Comparison of ENCODE assay signal across 1 fruit fly cellular context in the genomic region with DNA sequence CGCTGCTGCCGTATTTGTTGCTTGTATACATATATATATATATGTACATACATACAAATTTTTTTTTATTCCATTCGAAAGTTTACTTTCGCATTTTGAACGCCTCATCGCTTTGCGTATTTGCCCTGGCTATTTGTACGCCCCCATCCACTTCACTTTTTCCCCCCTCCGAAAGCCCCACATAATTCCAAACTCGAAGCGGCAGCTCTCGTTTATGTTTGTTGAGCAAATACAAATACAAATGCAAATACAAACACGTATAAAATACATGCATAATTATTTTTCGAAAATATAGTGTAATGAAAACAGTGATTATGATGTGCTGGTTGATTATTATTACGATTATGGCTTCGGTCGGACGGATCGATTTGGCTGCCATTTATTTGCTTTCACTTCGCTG.
A peak's percentile ranks its signal among the peaks of the same experiment; 100 is the strongest.
TF ChIP-seq lines count a peak whose summit lies in the region.

No protein-coding gene starts in this region.

TF ChIP-seq in whole organism, embryonic, 481 proteins besides CTCF, POLR2A, EP300 and RAD21 (continued from another document and continues in another):
- peak; percentile 80 for TF ChIP-seq Sry-β (GFP tag; optimal IDR thresholded peaks at IDR 0.05; lab: Kevin White, UChicago)
- peak; percentile 80 for TF ChIP-seq CG13123 (GFP tag; optimal IDR thresholded peaks at IDR 0.05; lab: Kevin White, UChicago)
- TF ChIP-seq CG15269 (tag; optimal IDR thresholded peaks at IDR 0.05; lab: Kevin White, UChicago), result no peak
- TF ChIP-seq pho (GFP tag; optimal IDR thresholded peaks at IDR 0.05; lab: Kevin White, UChicago), result peak; percentile 16
- peak; percentile 92 for TF ChIP-seq CG15601 (tag; optimal IDR thresholded peaks at IDR 0.05; lab: Kevin White, UChicago)
- peak; percentile 90 for TF ChIP-seq mirr (GFP tag; optimal IDR thresholded peaks at IDR 0.05; lab: Kevin White, UChicago)
- peak; percentile 73 for TF ChIP-seq en (GFP tag; optimal IDR thresholded peaks at IDR 0.05; lab: Kevin White, UChicago)
- peak; percentile 53 for TF ChIP-seq H2.0 (GFP tag; IDR thresholded peaks at IDR 0.05; lab: Robert Waterston, UW)
- peak; percentile 67 for TF ChIP-seq ems (GFP tag; optimal IDR thresholded peaks at IDR 0.05; lab: Kevin White, UChicago)
- TF ChIP-seq CG31441 (GFP tag; IDR thresholded peaks at IDR 0.05; lab: Robert Waterston, UW), result peak; percentile 92
- TF ChIP-seq wek (GFP tag; optimal IDR thresholded peaks at IDR 0.05; lab: Kevin White, UChicago), result peak; percentile 93
- peak; percentile 71 for TF ChIP-seq pum (GFP tag; optimal IDR thresholded peaks at IDR 0.05; lab: Kevin White, UChicago)
- TF ChIP-seq psq (GFP tag; optimal IDR thresholded peaks at IDR 0.05; lab: Kevin White, UChicago), result peak; percentile 66
- peak; percentile 80 for TF ChIP-seq scrt (GFP tag; optimal IDR thresholded peaks at IDR 0.05; lab: Kevin White, UChicago)
- no peak for TF ChIP-seq dan (GFP tag; IDR thresholded peaks at IDR 0.05; lab: Robert Waterston, UW)
- TF ChIP-seq Hr3 (GFP tag; optimal IDR thresholded peaks at IDR 0.05; lab: Kevin White, UChicago), result peak; percentile 58
- TF ChIP-seq z (GFP tag; IDR thresholded peaks at IDR 0.05; lab: Robert Waterston, UW), result 0 out of 3 replicates have a peak, but pooled peaks have one; percentile 51
- no peak for TF ChIP-seq yki (optimal IDR thresholded peaks at IDR 0.05; lab: Kevin White, UChicago)
- peak; percentile 49; the same call in 2 of the 3 replicates for TF ChIP-seq dysf (GFP tag; IDR thresholded peaks at IDR 0.05; lab: Robert Waterston, UW)
- peak; percentile 40 for TF ChIP-seq Usf (GFP tag; optimal IDR thresholded peaks at IDR 0.05; lab: Kevin White, UChicago)
- TF ChIP-seq ssp (GFP tag; IDR thresholded peaks at IDR 0.05; lab: Robert Waterston, UW), result peak; percentile 35; the same call in 1 of the 2 replicates
- TF ChIP-seq CG13624 (GFP tag; optimal IDR thresholded peaks at IDR 0.05; lab: Kevin White, UChicago), result peak; percentile 44
- TF ChIP-seq nmo (GFP tag; optimal IDR thresholded peaks at IDR 0.05; lab: Kevin White, UChicago), result peak; percentile 82
- peak; percentile 34; the same call in 1 of the 2 replicates for TF ChIP-seq Ptx1 (GFP tag; IDR thresholded peaks at IDR 0.05; lab: Robert Waterston, UW)
- peak; percentile 70 for TF ChIP-seq pfk (GFP tag; optimal IDR thresholded peaks at IDR 0.05; lab: Kevin White, UChicago)
- no peak for TF ChIP-seq ap (GFP tag; IDR thresholded peaks at IDR 0.05; lab: Robert Waterston, UW)
- peak; percentile 90 for TF ChIP-seq trh (GFP tag; optimal IDR thresholded peaks at IDR 0.05; lab: Kevin White, UChicago)
- peak; percentile 53 for TF ChIP-seq CG9797 (GFP tag; optimal IDR thresholded peaks at IDR 0.05; lab: Kevin White, UChicago)
- 0 out of 3 replicates have a peak, but pooled peaks have one; percentile 19 for TF ChIP-seq CG7357 (GFP tag; IDR thresholded peaks at IDR 0.05; lab: Robert Waterston, UW)
- peak; percentile 49 for TF ChIP-seq Abd-B (GFP tag; optimal IDR thresholded peaks at IDR 0.05; lab: Kevin White, UChicago)
- TF ChIP-seq ind (GFP tag; optimal IDR thresholded peaks at IDR 0.05; lab: Kevin White, UChicago), result peak; percentile 52
- TF ChIP-seq Mad (GFP tag; optimal IDR thresholded peaks at IDR 0.05; lab: Kevin White, UChicago), result peak; percentile 72
- peak; percentile 97 for TF ChIP-seq gsb-n (tag; optimal IDR thresholded peaks at IDR 0.05; lab: Kevin White, UChicago)
- TF ChIP-seq zen (tag; optimal IDR thresholded peaks at IDR 0.05; lab: Kevin White, UChicago), result peak; percentile 72
- TF ChIP-seq CG6854 (GFP tag; optimal IDR thresholded peaks at IDR 0.05; lab: Kevin White, UChicago), result peak; percentile 79
- peak; percentile 83 for TF ChIP-seq CG18619 (GFP tag; optimal IDR thresholded peaks at IDR 0.05; lab: Kevin White, UChicago)
- peak; percentile 98 for TF ChIP-seq CG7987 (GFP tag; optimal IDR thresholded peaks at IDR 0.05; lab: Kevin White, UChicago)
- peak; percentile 97 for TF ChIP-seq CG12104 (GFP tag; optimal IDR thresholded peaks at IDR 0.05; lab: Kevin White, UChicago)
- peak; percentile 28 for TF ChIP-seq D19B (GFP tag; optimal IDR thresholded peaks at IDR 0.05; lab: Kevin White, UChicago)
- no peak for TF ChIP-seq h (optimal IDR thresholded peaks at IDR 0.05; lab: Kevin White, UChicago)
- peak; percentile 46 for TF ChIP-seq CG9609 (GFP tag; optimal IDR thresholded peaks at IDR 0.05; lab: Kevin White, UChicago)
- no peak for TF ChIP-seq pros (GFP tag; optimal IDR thresholded peaks at IDR 0.05; lab: Kevin White, UChicago)
- no peak for TF ChIP-seq HLH4C (GFP tag; IDR thresholded peaks at IDR 0.05; lab: Robert Waterston, UW; ENCODE audit: partially characterized antibody)
- no peak; the same call in 2 of the 3 replicates for TF ChIP-seq CG11456 (GFP tag; IDR thresholded peaks at IDR 0.05; lab: Robert Waterston, UW)
- peak; percentile 31; the same call in 1 of the 2 replicates for TF ChIP-seq peb (GFP tag; IDR thresholded peaks at IDR 0.05; lab: Robert Waterston, UW)
- TF ChIP-seq odd (GFP tag; optimal IDR thresholded peaks at IDR 0.05; lab: Kevin White, UChicago), result peak; percentile 92
- no peak for TF ChIP-seq Gsc (GFP tag; IDR thresholded peaks at IDR 0.05; lab: Robert Waterston, UW)
- peak; percentile 85 for TF ChIP-seq Mes4 (GFP tag; optimal IDR thresholded peaks at IDR 0.05; lab: Kevin White, UChicago)
- TF ChIP-seq Elba2 (GFP tag; optimal IDR thresholded peaks at IDR 0.05; lab: Kevin White, UChicago), result no peak
- peak; percentile 92 for TF ChIP-seq ci (GFP tag; IDR thresholded peaks at IDR 0.05; lab: Robert Waterston, UW)
- TF ChIP-seq rib (GFP tag; IDR thresholded peaks at IDR 0.05; lab: Robert Waterston, UW), result no peak
- TF ChIP-seq Dll (GFP tag; IDR thresholded peaks at IDR 0.05; lab: Robert Waterston, UW; ENCODE audit: partially characterized antibody), result no peak
- no peak for TF ChIP-seq vnd (GFP tag; IDR thresholded peaks at IDR 0.05; lab: Robert Waterston, UW; ENCODE audit: partially characterized antibody)
- peak; percentile 85 for TF ChIP-seq ewg (GFP tag; optimal IDR thresholded peaks at IDR 0.05; lab: Kevin White, UChicago)
- peak; percentile 89 for TF ChIP-seq dmrt99B (tag; optimal IDR thresholded peaks at IDR 0.05; lab: Kevin White, UChicago)
- peak; percentile 91 for TF ChIP-seq CG17568 (GFP tag; optimal IDR thresholded peaks at IDR 0.05; lab: Kevin White, UChicago)
- TF ChIP-seq CG17359 (tag; optimal IDR thresholded peaks at IDR 0.05; lab: Kevin White, UChicago), result peak; percentile 98
- peak; percentile 73 for TF ChIP-seq Side (GFP tag; optimal IDR thresholded peaks at IDR 0.05; lab: Kevin White, UChicago)
- peak; percentile 84 for TF ChIP-seq CrebB (tag; optimal IDR thresholded peaks at IDR 0.05; lab: Kevin White, UChicago)
- peak; percentile 47; the same call in 1 of the 3 replicates for TF ChIP-seq B-H1 (GFP tag; IDR thresholded peaks at IDR 0.05; lab: Robert Waterston, UW)
- peak; percentile 97 for TF ChIP-seq CG2875 (GFP tag; optimal IDR thresholded peaks at IDR 0.05; lab: Kevin White, UChicago)
- TF ChIP-seq Doc2 (GFP tag; IDR thresholded peaks at IDR 0.05; lab: Robert Waterston, UW), result no peak
- TF ChIP-seq kni (GFP tag; optimal IDR thresholded peaks at IDR 0.05; lab: Kevin White, UChicago), result peak; percentile 79
- TF ChIP-seq dm (GFP tag; optimal IDR thresholded peaks at IDR 0.05; lab: Kevin White, UChicago), result peak; percentile 1
- peak; percentile 65 for TF ChIP-seq maf-S (GFP tag; optimal IDR thresholded peaks at IDR 0.05; lab: Kevin White, UChicago)
- no peak for TF ChIP-seq Taf1 (GFP tag; IDR thresholded peaks at IDR 0.05; lab: Robert Waterston, UW)
- peak; percentile 45 for TF ChIP-seq Bteb2 (GFP tag; optimal IDR thresholded peaks at IDR 0.05; lab: Kevin White, UChicago)
- peak; percentile 82 for TF ChIP-seq Jarid2 (GFP tag; optimal IDR thresholded peaks at IDR 0.05; lab: Kevin White, UChicago)
- peak; percentile 88 for TF ChIP-seq CG8388 (GFP tag; optimal IDR thresholded peaks at IDR 0.05; lab: Kevin White, UChicago)
- no peak for TF ChIP-seq CG13287 (GFP tag; IDR thresholded peaks at IDR 0.05; lab: Robert Waterston, UW; ENCODE audit: partially characterized antibody)
- peak; percentile 94 for TF ChIP-seq CG9727 (GFP tag; optimal IDR thresholded peaks at IDR 0.05; lab: Kevin White, UChicago)
- TF ChIP-seq CG1233 (GFP tag; optimal IDR thresholded peaks at IDR 0.05; lab: Kevin White, UChicago), result peak; percentile 97
- peak; percentile 83 for TF ChIP-seq CG10979 (tag; optimal IDR thresholded peaks at IDR 0.05; lab: Kevin White, UChicago)
- peak; percentile 47; the same call in 2 of the 3 replicates for TF ChIP-seq croc (GFP tag; conservative IDR thresholded peaks at IDR 0.05; lab: Robert Waterston, UW)
- TF ChIP-seq hb (GFP tag; IDR thresholded peaks at IDR 0.05; lab: Robert Waterston, UW; ENCODE audit: partially characterized antibody), result no peak
- peak; percentile 76 for TF ChIP-seq CG17829 (tag; optimal IDR thresholded peaks at IDR 0.05; lab: Kevin White, UChicago)
- TF ChIP-seq jing (GFP tag; optimal IDR thresholded peaks at IDR 0.05; lab: Kevin White, UChicago), result peak; percentile 77
- TF ChIP-seq Vsx1 (GFP tag; optimal IDR thresholded peaks at IDR 0.05; lab: Kevin White, UChicago), result peak; percentile 97
- peak; percentile 64 for TF ChIP-seq NC2α (GFP tag; optimal IDR thresholded peaks at IDR 0.05; lab: Kevin White, UChicago)
- TF ChIP-seq Xbp1 (GFP tag; optimal IDR thresholded peaks at IDR 0.05; lab: Kevin White, UChicago), result peak; percentile 53
- TF ChIP-seq caup (GFP tag; optimal IDR thresholded peaks at IDR 0.05; lab: Kevin White, UChicago; ENCODE audit: severe bottlenecking), result peak; percentile 93
- TF ChIP-seq bcd (GFP tag; optimal IDR thresholded peaks at IDR 0.05; lab: Kevin White, UChicago), result peak; percentile 93
- TF ChIP-seq ftz-f1 (GFP tag; optimal IDR thresholded peaks at IDR 0.05; lab: Kevin White, UChicago), result no peak
- TF ChIP-seq Deaf1 (tag; optimal IDR thresholded peaks at IDR 0.05; lab: Kevin White, UChicago), result peak; percentile 41
- TF ChIP-seq Neu2 (GFP tag; optimal IDR thresholded peaks at IDR 0.05; lab: Kevin White, UChicago; ENCODE audit: borderline replicate concordance), result no peak
- TF ChIP-seq trem (tag; optimal IDR thresholded peaks at IDR 0.05; lab: Kevin White, UChicago), result peak; percentile 87
- peak; percentile 21 for TF ChIP-seq jumu (GFP tag; optimal IDR thresholded peaks at IDR 0.05; lab: Kevin White, UChicago)
- TF ChIP-seq CG10431 (GFP tag; optimal IDR thresholded peaks at IDR 0.05; lab: Kevin White, UChicago), result peak; percentile 74
- TF ChIP-seq lbe (GFP tag; optimal IDR thresholded peaks at IDR 0.05; lab: Kevin White, UChicago), result no peak
- TF ChIP-seq CG17385 (GFP tag; optimal IDR thresholded peaks at IDR 0.05; lab: Kevin White, UChicago), result peak; percentile 67
- TF ChIP-seq fd3F (GFP tag; optimal IDR thresholded peaks at IDR 0.05; lab: Kevin White, UChicago), result peak; percentile 77
- peak; percentile 72 for TF ChIP-seq CG10147 (GFP tag; optimal IDR thresholded peaks at IDR 0.05; lab: Kevin White, UChicago)
- peak; percentile 91 for TF ChIP-seq dmrt11E (tag; optimal IDR thresholded peaks at IDR 0.05; lab: Kevin White, UChicago)
- peak; percentile 89 for TF ChIP-seq HHEX (GFP tag; optimal IDR thresholded peaks at IDR 0.05; lab: Kevin White, UChicago)
- peak in 1 of 3 experiments; percentile 7 for TF ChIP-seq Stat92E (GFP tag; optimal IDR thresholded peaks at IDR 0.05; lab: Kevin White, UChicago)
- TF ChIP-seq CG11504 (tag; optimal IDR thresholded peaks at IDR 0.05; lab: Kevin White, UChicago), result peak; percentile 95
- TF ChIP-seq CG3995 (GFP tag; optimal IDR thresholded peaks at IDR 0.05; lab: Kevin White, UChicago), result peak; percentile 50
- peak; percentile 80 for TF ChIP-seq exex (tag; optimal IDR thresholded peaks at IDR 0.05; lab: Kevin White, UChicago)
- TF ChIP-seq disco-r (GFP tag; optimal IDR thresholded peaks at IDR 0.05; lab: Kevin White, UChicago), result peak; percentile 68
- TF ChIP-seq CG5180 (GFP tag; optimal IDR thresholded peaks at IDR 0.05; lab: Kevin White, UChicago), result peak; percentile 88
- TF ChIP-seq CG12071 (GFP tag; optimal IDR thresholded peaks at IDR 0.05; lab: Kevin White, UChicago), result peak; percentile 95
- TF ChIP-seq CG8944 (GFP tag; optimal IDR thresholded peaks at IDR 0.05; lab: Kevin White, UChicago), result peak; percentile 67
- TF ChIP-seq dimm (GFP tag; IDR thresholded peaks at IDR 0.05; lab: Robert Waterston, UW), result peak; percentile 39; the same call in 1 of the 2 replicates
- no peak for TF ChIP-seq vfl (GFP tag; optimal IDR thresholded peaks at IDR 0.05; lab: Kevin White, UChicago)
- TF ChIP-seq CG1603 (tag; optimal IDR thresholded peaks at IDR 0.05; lab: Kevin White, UChicago), result peak; percentile 96
- TF ChIP-seq Bdp1 (GFP tag; optimal IDR thresholded peaks at IDR 0.05; lab: Kevin White, UChicago), result peak; percentile 72
- peak; percentile 72 for TF ChIP-seq Nf-YA (GFP tag; IDR thresholded peaks at IDR 0.05; lab: Robert Waterston, UW)
- TF ChIP-seq Atf3 (GFP tag; optimal IDR thresholded peaks at IDR 0.05; lab: Kevin White, UChicago), result peak; percentile 44
- TF ChIP-seq klu (GFP tag; IDR thresholded peaks at IDR 0.05; lab: Robert Waterston, UW), result no peak
- peak; percentile 62 for TF ChIP-seq NK7.1 (GFP tag; optimal IDR thresholded peaks at IDR 0.05; lab: Kevin White, UChicago)
- no peak for TF ChIP-seq stwl (tag; optimal IDR thresholded peaks at IDR 0.05; lab: Kevin White, UChicago)
- TF ChIP-seq CoRest (tag; optimal IDR thresholded peaks at IDR 0.05; lab: Kevin White, UChicago), result peak; percentile 86
- no peak for TF ChIP-seq Drgx (GFP tag; IDR thresholded peaks at IDR 0.05; lab: Robert Waterston, UW)
- TF ChIP-seq CG7839 (tag; optimal IDR thresholded peaks at IDR 0.05; lab: Kevin White, UChicago), result peak; percentile 78
- peak; percentile 49 for TF ChIP-seq CG6765 (GFP tag; optimal IDR thresholded peaks at IDR 0.05; lab: Kevin White, UChicago)
- peak; percentile 37 for TF ChIP-seq CG13775 (GFP tag; optimal IDR thresholded peaks at IDR 0.05; lab: Kevin White, UChicago)
- TF ChIP-seq CG10366 (GFP tag; IDR thresholded peaks at IDR 0.05; lab: Robert Waterston, UW), result peak; percentile 51
- TF ChIP-seq unc-4 (GFP tag; IDR thresholded peaks at IDR 0.05; lab: Robert Waterston, UW; ENCODE audit: partially characterized antibody), result no peak
- TF ChIP-seq CG3281 (GFP tag; optimal IDR thresholded peaks at IDR 0.05; lab: Kevin White, UChicago), result peak; percentile 92
- peak; percentile 45 for TF ChIP-seq az2 (GFP tag; optimal IDR thresholded peaks at IDR 0.05; lab: Kevin White, UChicago)
- peak; percentile 56 for TF ChIP-seq CG1647 (GFP tag; optimal IDR thresholded peaks at IDR 0.05; lab: Kevin White, UChicago)
- TF ChIP-seq otp (GFP tag; IDR thresholded peaks at IDR 0.05; lab: Robert Waterston, UW), result peak; percentile 80; the same call in 2 of the 3 replicates
- TF ChIP-seq hth (optimal IDR thresholded peaks at IDR 0.05; lab: Kevin White, UChicago), result no peak
- TF ChIP-seq CG12659 (GFP tag; optimal IDR thresholded peaks at IDR 0.05; lab: Kevin White, UChicago), result peak; percentile 76
